Worm (Caenorhabditis elegans) whole organism, L2 larva: Measurements from ENCODE around the gene Y45G5AM.6.

Experiments used
- ZK546.5 ChIP-seq: sonication (generic microtip); optimal IDR thresholded peaks from 2 replicates; lab custom pipeline; 2017; ENCODE audit warnings: missing biosample characterization, missing genetic modification characterization
- alr-1 ChIP-seq: fragments of 150-350 bp; optimal IDR thresholded peaks from 2 replicates; lab custom pipeline; 2014; ENCODE audit warnings: missing biosample characterization, missing genetic modification characterization
- ama-1 ChIP-seq: fragments of 150-350 bp; optimal IDR thresholded peaks from 2 replicates; lab custom pipeline; 2018; ENCODE audit warnings: inconsistent platforms
- blmp-1 ChIP-seq: sonication (generic microtip); optimal IDR thresholded peaks from 2 replicates; lab custom pipeline; 2017; ENCODE audit warnings: missing genetic modification characterization, mild to moderate bottlenecking, missing compliant biosample characterization, antibody characterized with exemption, moderate library complexity; ENCODE audit not compliant: insufficient read depth
- ceh-82 ChIP-seq: fragments of 150-350 bp; optimal IDR thresholded peaks from 2 replicates; lab custom pipeline; 2014; ENCODE audit warnings: missing biosample characterization, missing genetic modification characterization
- fos-1 ChIP-seq: fragments of 150-350 bp; optimal IDR thresholded peaks from 2 replicates; lab custom pipeline; 2014; ENCODE audit warnings: missing biosample characterization, missing genetic modification characterization
- lin-11 ChIP-seq: fragments of 150-350 bp; sonication (generic microtip); optimal IDR thresholded peaks from 2 replicates; lab custom pipeline; 2014; ENCODE audit warnings: missing biosample characterization, missing genetic modification characterization, inconsistent platforms, mixed read lengths
- lsy-2 ChIP-seq, 2 experiments: fragments of 150-350 bp in 1 of 2; sonication (generic microtip) in 1 of 2; optimal IDR thresholded peaks; 2 replicates each; lab custom pipeline; 2014 to 2017; ENCODE audit warnings: missing biosample characterization in 2 of 2, missing genetic modification characterization in 2 of 2
- mdl-1 ChIP-seq, 2 experiments: fragments of 150-350 bp in 1 of 2; sonication (generic microtip) in 1 of 2; optimal IDR thresholded peaks; 2 replicates each; lab custom pipeline; 2017; ENCODE audit warnings: missing biosample characterization in 2 of 2, missing genetic modification characterization in 2 of 2
- nhr-11 ChIP-seq: fragments of 150-350 bp; optimal IDR thresholded peaks from 2 replicates; lab custom pipeline; 2014; ENCODE audit warnings: missing biosample characterization, missing genetic modification characterization
- nhr-237 ChIP-seq: fragments of 150-350 bp; optimal IDR thresholded peaks from 2 replicates; lab custom pipeline; 2014; ENCODE audit warnings: missing biosample characterization, missing genetic modification characterization
- unc-62 ChIP-seq: fragments of 150-350 bp; optimal IDR thresholded peaks from 2 replicates; lab custom pipeline; 2014; ENCODE audit warnings: missing biosample characterization, missing genetic modification reagents, missing genetic modification characterization

- TF ChIP-seq mdl-1 (tag; optimal IDR thresholded peaks at IDR 0.05; lab: Kevin White, UChicago), result no peak
- TF ChIP-seq nhr-11, result no peak
- TF ChIP-seq blmp-1 (tag; lab: Kevin White, UChicago), result no peak
- TF ChIP-seq ZK546.5 (tag; lab: Kevin White, UChicago), result no peak
- TF ChIP-seq nhr-237, result no peak
- TF ChIP-seq lsy-2 (tag; optimal IDR thresholded peaks at IDR 0.05; lab: Kevin White, UChicago), result no peak
- no peak for TF ChIP-seq ceh-82
- no peak for TF ChIP-seq alr-1 (tag; lab: Kevin White, UChicago)
- TF ChIP-seq lin-11 (tag; lab: Kevin White, UChicago), result no peak
- TF ChIP-seq unc-62, result no peak
- no peak for TF ChIP-seq ama-1
- TF ChIP-seq fos-1 (tag; lab: Kevin White, UChicago), result no peak
Observed at ce11 chrV:4160086-4160485, 8.0 kb upstream of the Y45G5AM.6 start, which contains the start of gene Y45G5AM.5.
